Fruit fly (Drosophila melanogaster): ENCODE measurements around the gene RhoGAP93B.

Gene RhoGAP93B

DNA sequence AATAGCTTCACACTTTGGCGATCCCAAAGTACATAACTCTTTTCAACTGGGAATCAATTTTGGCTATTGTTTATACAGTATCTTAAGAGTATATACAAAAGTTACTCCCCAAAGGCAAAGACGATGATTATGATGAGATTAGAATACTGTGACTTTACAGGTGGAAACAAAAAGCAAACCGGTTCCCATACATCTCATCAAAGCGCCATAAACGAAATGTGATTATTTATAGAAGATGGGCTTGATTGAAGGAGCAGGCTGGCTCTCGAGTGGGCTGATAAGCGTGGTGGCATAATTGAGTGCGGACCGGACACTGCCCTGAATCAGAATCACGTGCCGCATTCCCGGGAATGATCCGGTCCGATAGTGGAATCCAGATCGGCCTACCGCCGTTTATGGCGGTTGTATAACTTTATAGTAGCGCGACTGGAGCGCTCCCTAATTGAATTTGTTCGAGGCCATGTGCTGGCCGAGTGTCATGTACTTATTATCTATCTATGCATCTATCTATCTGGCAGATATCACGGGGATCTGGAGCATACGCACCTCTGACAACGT, 25.6 kb downstream of the RhoGAP93B start:
- TF ChIP-seq psq (optimal IDR thresholded peaks at IDR 0.05) (no peak), h (optimal IDR thresholded peaks at IDR 0.05) (no peak), Sin3A (optimal IDR thresholded peaks at IDR 0.05) (no peak), Myc (optimal IDR thresholded peaks at IDR 0.05) (no peak), ttk (optimal IDR thresholded peaks at IDR 0.05) (no peak)

DNA sequence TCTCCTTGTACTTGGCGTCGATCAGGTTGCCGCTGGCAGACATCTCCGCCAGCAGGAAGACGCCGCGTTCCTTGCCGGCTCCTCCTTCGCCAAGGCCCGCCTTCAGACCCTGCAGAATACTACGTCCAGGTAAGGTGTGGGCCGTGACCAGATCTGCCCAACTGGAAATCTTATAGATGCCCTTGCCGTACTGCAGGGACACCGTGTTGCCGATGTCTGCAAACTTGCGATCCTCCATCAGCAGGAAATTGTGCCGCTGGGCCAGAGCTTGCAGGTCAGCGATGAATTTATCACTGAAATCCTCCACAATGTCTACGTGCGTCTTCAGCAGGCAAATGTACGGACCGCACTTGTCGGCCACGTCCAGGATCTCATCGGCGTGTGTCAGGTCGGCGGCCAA, 26.3 kb downstream of the RhoGAP93B start:
- no peak for TF ChIP-seq h (optimal IDR thresholded peaks at IDR 0.05)
- TF ChIP-seq ttk (optimal IDR thresholded peaks at IDR 0.05) = no peak
- TF ChIP-seq psq (optimal IDR thresholded peaks at IDR 0.05) = no peak
- no peak for TF ChIP-seq Sin3A (optimal IDR thresholded peaks at IDR 0.05)
- no peak for TF ChIP-seq Myc (optimal IDR thresholded peaks at IDR 0.05)
- peak; percentile 51 for TF ChIP-seq insv (optimal IDR thresholded peaks at IDR 0.05)

DNA sequence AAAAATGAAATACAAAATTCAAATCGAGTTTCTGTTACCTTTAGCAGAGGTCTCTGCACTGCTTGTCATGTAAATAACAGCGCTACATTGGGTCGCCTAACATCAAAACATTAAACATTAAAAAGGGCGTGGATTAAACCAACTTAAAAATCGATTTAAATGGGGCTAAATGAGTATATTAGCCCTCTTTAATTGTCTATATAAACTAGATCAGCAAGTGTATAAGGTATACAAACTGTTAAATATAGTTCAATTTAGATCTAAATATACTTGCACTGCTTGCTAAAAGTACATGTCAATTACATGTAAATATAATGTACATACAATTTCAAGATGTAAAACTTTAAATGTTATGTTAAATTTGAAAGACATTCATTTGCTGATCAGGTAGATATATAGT, 27.9 kb downstream of the RhoGAP93B start:
- TF ChIP-seq psq (optimal IDR thresholded peaks at IDR 0.05) (no peak), insv (optimal IDR thresholded peaks at IDR 0.05) (no peak), h (optimal IDR thresholded peaks at IDR 0.05) (no peak), ttk (optimal IDR thresholded peaks at IDR 0.05) (no peak), Myc (optimal IDR thresholded peaks at IDR 0.05) (no peak), Sin3A (optimal IDR thresholded peaks at IDR 0.05) (no peak)

DNA sequence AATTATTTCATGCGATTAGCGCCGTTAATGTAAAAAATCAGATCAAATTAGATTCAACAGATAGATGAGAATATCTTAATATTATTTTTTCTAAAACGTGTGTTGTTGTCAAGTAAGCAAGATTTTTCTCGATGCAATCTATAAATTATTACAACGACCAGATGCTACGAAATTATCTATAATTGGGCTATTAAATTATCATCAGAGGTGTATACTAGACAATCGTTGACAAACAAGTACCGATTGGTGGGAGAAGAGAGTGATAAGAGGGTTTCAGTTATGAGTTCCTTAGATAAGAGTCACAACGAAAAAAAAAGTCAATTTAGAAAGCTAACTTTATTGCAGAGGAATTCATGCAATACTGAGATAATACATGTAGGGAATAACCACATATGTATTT, 30.1 kb downstream of the RhoGAP93B start:
- TF ChIP-seq Sin3A (optimal IDR thresholded peaks at IDR 0.05) (no peak), ttk (optimal IDR thresholded peaks at IDR 0.05) (no peak), insv (optimal IDR thresholded peaks at IDR 0.05) (no peak), h (optimal IDR thresholded peaks at IDR 0.05) (no peak), psq (optimal IDR thresholded peaks at IDR 0.05) (no peak), Myc (optimal IDR thresholded peaks at IDR 0.05) (no peak)

DNA sequence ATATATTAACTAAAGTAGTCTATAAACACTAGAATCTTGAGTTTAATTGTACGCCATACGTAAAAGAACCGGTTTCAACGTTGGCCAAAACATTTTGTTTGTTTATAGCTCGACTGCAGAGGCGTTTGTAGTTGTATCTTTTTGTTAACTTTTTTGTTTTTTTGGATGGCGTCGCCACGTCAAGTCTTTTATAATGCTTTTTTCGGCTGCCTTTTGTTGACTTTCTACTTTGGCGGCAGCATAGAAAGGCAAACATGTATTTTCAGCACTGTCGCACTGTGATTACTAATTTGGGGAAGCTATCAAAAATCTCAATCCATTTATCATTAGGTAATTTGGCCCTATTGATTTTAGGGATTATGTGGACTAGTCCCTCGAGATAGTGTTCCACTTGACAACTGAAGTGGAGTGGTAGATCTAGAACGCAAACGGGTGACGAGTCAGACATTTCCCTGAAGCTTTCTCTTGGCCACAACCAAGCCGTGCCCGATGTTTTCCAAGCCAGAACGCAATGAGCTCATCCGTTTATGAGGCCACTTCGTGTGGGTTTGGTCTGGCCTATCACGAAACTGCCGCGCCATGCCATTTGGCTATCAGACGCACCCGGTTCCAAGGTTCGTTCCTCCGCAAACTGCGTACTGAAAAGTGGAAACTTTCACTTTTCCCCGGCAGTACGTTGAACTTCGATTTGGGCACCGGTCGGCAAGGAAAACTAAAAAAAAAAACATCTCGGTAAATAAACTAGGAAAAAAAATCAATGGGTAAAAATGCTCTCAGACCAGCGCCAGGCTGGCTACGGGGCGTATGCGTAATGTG, 30.9 kb downstream of the RhoGAP93B start:
- TF ChIP-seq h (optimal IDR thresholded peaks at IDR 0.05) (no peak), ttk (optimal IDR thresholded peaks at IDR 0.05) (no peak), Sin3A (optimal IDR thresholded peaks at IDR 0.05) (no peak), psq (optimal IDR thresholded peaks at IDR 0.05) (no peak), insv (optimal IDR thresholded peaks at IDR 0.05) (no peak), Myc (optimal IDR thresholded peaks at IDR 0.05) (no peak)

DNA sequence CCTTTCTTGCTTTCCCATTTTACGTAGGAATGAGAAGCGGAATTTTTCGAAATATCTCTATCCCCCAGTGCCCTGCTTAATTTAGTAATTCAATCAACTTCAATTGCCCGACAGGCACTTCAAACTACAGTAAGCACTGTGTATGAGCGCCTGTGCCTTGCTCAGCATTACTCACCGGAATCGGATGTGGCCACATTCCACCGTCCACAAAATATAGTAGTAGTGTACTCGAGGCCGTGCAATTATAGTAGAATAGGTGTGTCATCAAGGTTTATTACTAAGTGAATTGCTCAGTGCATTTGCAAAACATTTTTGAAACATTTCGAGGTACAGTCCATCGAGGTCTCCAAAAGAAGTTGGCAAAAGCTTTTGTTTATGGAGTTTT, 31.9 kb downstream of the RhoGAP93B start:
- TF ChIP-seq h (optimal IDR thresholded peaks at IDR 0.05) (no peak), Sin3A (optimal IDR thresholded peaks at IDR 0.05) (no peak), insv (optimal IDR thresholded peaks at IDR 0.05) (no peak), ttk (optimal IDR thresholded peaks at IDR 0.05) (no peak), Myc (optimal IDR thresholded peaks at IDR 0.05) (no peak), psq (optimal IDR thresholded peaks at IDR 0.05) (no peak)

DNA sequence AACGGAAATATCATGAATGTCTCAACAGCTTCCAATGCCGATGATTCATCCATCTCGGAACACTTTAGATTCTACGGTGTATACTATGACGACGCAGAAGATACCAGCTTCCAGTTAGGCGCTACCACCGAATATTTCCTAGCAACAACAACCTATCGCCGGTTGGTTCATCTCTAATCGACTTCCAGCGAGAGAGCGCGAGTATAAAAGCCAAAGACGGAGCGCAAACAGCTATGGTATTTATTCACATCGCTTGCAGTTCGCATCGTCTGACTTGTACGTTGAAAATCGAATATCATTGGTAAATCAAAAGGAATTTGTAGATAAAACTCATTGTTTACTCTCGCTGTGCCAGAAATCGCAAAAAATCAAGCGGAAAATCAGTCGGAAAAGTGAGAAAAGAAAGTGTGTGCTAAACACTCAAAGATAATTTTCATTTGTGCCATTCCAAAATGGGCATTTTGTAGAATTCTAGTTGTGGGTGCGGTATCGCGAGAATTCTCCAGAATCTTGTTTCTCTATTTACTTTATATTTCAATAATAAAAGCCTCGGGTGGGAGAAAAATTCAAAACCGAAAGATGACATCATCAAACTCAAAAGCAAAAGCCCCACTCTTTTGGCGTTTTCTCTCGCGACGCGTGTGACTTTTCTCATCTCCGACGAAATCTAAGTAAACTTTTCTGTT, 32.5 kb downstream of the RhoGAP93B start, which contains the start of gene AnxB9:
AnxB9 (plus strand) TSS at position 232 of the 686 bp plus-strand sequence.
- no peak for TF ChIP-seq Sin3A (optimal IDR thresholded peaks at IDR 0.05)
- no peak for TF ChIP-seq psq (optimal IDR thresholded peaks at IDR 0.05)
- TF ChIP-seq ttk (optimal IDR thresholded peaks at IDR 0.05) = no peak
- TF ChIP-seq h (optimal IDR thresholded peaks at IDR 0.05) = no peak
- no peak for TF ChIP-seq insv (optimal IDR thresholded peaks at IDR 0.05)
- TF ChIP-seq Myc (optimal IDR thresholded peaks at IDR 0.05) = no peak

DNA sequence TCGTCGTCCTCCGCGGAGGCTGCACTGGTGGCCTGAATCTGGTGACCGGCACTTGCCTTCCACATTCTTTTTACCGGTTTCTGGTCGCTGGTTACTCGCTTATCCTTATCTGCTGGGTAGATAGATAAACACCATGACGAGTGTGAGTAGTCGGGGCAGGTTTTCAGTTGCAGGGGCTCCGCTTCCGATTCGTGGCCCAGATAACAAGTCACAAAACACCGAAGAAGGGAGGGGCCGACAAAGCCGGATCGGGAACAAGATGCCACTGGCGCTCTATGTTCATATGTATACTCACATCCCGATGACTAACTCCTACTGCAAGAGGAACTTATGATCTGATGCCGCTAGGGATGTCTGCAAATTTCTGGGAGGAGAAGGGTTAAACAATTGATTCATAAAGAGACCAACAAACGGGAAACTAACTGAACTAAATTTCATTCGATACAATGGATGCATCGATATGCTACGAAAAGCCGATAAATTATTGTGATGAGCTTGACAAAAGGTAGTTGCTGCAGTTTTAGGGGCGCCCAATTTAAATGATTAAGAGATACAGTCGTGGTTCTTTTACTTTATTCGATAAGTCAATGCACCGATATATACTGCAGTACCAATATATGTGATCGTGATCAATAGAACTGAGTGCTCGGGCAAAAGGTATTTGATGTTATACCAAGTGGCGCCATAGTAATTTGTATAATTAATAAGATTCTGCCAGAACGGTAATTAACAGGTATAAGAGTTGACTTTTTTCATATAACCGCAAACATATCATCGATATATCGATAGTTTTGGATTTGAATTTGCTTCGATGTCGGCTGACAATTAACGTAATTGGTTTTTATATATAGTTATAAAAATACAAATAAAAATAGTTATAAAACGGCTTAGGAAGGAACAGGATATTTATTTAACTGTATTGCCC, 33.4 kb downstream of the RhoGAP93B start, which contains the start of gene Cortactin:
Cortactin (minus strand) TSS at position 472 of the 925 bp plus-strand sequence.
- no peak for TF ChIP-seq Myc (optimal IDR thresholded peaks at IDR 0.05)
- TF ChIP-seq psq (optimal IDR thresholded peaks at IDR 0.05) = peak; percentile 96
- TF ChIP-seq Sin3A (optimal IDR thresholded peaks at IDR 0.05) = no peak

DNA sequence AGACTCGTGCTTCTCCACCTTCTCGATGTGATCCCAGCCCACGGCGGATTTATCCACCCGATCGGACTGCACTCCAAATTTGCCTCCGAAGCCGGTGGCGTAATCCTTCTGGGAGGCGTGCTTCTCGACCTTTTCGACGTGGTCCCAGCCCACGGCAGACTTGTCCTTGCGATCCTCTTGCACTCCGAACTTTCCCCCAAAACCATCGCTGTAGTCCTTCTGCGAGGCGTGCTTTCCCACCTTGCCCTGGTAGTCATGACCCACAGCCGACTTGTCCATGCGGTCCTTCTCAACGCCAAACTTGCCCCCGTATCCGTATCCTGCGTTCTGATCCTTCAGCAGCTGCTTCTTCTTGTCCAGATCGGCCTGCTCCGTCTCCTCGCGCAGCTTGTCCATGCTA, 34.2 kb downstream of the RhoGAP93B start:
- TF ChIP-seq h (optimal IDR thresholded peaks at IDR 0.05) = no peak
- no peak for TF ChIP-seq Sin3A (optimal IDR thresholded peaks at IDR 0.05)
- peak; percentile 59 for TF ChIP-seq ttk (optimal IDR thresholded peaks at IDR 0.05)

DNA sequence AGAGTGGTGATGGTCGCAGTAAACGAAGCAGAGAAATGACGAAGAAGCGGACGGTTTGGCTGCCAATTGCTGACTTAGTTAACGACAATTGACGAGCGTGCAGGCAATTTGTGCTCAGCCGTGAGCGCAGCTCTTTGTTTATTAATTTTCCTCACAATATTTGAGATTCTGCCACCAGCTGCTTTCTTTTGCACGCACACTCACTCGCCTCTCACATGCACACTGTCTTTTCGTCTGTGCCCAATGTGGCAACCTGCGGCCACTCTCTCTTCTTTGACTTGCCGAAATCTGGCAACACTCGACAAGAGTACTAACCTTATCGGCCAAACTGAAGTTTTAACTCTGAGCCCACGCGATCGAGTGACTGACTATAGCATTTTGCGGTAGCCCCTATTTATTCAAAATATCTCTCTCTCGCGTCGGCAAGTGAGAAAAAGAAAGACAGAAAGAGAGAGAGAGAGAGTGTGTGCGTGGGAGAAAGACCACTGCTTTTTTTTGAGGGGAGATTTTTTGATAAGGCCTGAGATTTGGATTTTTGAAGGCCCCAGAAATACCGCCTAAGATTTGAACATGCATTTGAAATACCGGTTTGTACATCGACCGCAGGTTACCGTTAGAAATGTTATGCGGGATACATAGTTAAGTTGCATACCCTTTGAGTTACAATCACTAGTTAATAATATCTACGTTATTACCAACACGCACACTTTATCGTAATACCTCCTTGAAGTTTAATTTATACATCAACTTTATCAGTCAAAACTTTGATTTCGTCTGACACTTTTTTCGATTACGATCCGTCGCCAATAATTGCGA, 37.0 kb downstream of the RhoGAP93B start, which contains the start of gene Mvl:
Mvl (minus strand) TSS at position 371 of the 816 bp plus-strand sequence.
- TF ChIP-seq Sin3A (optimal IDR thresholded peaks at IDR 0.05) (no peak), Myc (optimal IDR thresholded peaks at IDR 0.05) (no peak), h (optimal IDR thresholded peaks at IDR 0.05) (no peak), ttk (optimal IDR thresholded peaks at IDR 0.05) (no peak), insv (optimal IDR thresholded peaks at IDR 0.05) (no peak), psq (optimal IDR thresholded peaks at IDR 0.05) (no peak)

Measured in Kc167 (cell line).